Worm (Caenorhabditis elegans): Measurements from ENCODE around the gene srg-56.

The srg-56 gene

ce11 chrV:2740228-2740627, 2.2 kb upstream of the srg-56 start, which contains the start of gene srg-61:
Gene srg-61, minus strand, starts transcription at chrV:2740328.
- TF ChIP-seq scrt-1 (GFP tag; IDR thresholded peaks at IDR 0.05) (no peak), aly-1 (tag; optimal IDR thresholded peaks at IDR 0.05) (no peak), tbx-11 (GFP tag; IDR thresholded peaks at IDR 0.05) (no peak), ama-1 (optimal IDR thresholded peaks at IDR 0.05) (no peak), ceh-36 (tag; optimal IDR thresholded peaks at IDR 0.05) (no peak), ceh-13 (GFP tag; optimal IDR thresholded peaks at IDR 0.05) (no peak), tbx-37 (GFP tag; conservative IDR thresholded peaks at IDR 0.05) (no peak), ets-7 (tag; optimal IDR thresholded peaks at IDR 0.05) (no peak), hmg-4 (GFP tag; optimal IDR thresholded peaks at IDR 0.05) (no peak), pes-1 (GFP tag; IDR thresholded peaks at IDR 0.05) (no peak)

ce11 chrV:2739607-2740006, 1.5 kb upstream of the srg-56 start:
- TF ChIP-seq tbx-37 (GFP tag; conservative IDR thresholded peaks at IDR 0.05) (no peak), sea-1 (GFP tag; conservative IDR thresholded peaks at IDR 0.05) (no peak), ets-7 (tag; optimal IDR thresholded peaks at IDR 0.05) (no peak), ama-1 (optimal IDR thresholded peaks at IDR 0.05) (no peak), F13C5.2 (tag; optimal IDR thresholded peaks at IDR 0.05) (no peak), B0310.2 (tag; optimal IDR thresholded peaks at IDR 0.05) (no peak), hmg-4 (GFP tag; optimal IDR thresholded peaks at IDR 0.05) (no peak), ceh-13 (GFP tag; optimal IDR thresholded peaks at IDR 0.05) (no peak), hmbx-1 (tag; optimal IDR thresholded peaks at IDR 0.05) (no peak), aly-1 (tag; optimal IDR thresholded peaks at IDR 0.05) (no peak), scrt-1 (GFP tag; IDR thresholded peaks at IDR 0.05) (no peak), pes-1 (GFP tag; IDR thresholded peaks at IDR 0.05) (no peak), hnd-1 (tag; optimal IDR thresholded peaks at IDR 0.05) (no peak), tra-4 (tag; optimal IDR thresholded peaks at IDR 0.05) (no peak), flt-1 (GFP tag; IDR thresholded peaks at IDR 0.05) (no peak), ceh-36 (tag; optimal IDR thresholded peaks at IDR 0.05) (no peak), tbx-11 (GFP tag; IDR thresholded peaks at IDR 0.05) (no peak)

ce11 chrV:2734360-2734759, 3.7 kb downstream of the srg-56 start, which contains the start of gene srg-57:
Gene srg-57, minus strand, starts transcription at chrV:2734460.
- TF ChIP-seq ceh-36 (tag; optimal IDR thresholded peaks at IDR 0.05) (no peak), tbx-11 (GFP tag; IDR thresholded peaks at IDR 0.05) (no peak), hmbx-1 (tag; optimal IDR thresholded peaks at IDR 0.05) (no peak), ceh-13 (GFP tag; optimal IDR thresholded peaks at IDR 0.05) (no peak), ama-1 (optimal IDR thresholded peaks at IDR 0.05) (no peak), sea-1 (GFP tag; conservative IDR thresholded peaks at IDR 0.05) (no peak), scrt-1 (GFP tag; IDR thresholded peaks at IDR 0.05) (no peak), flt-1 (GFP tag; IDR thresholded peaks at IDR 0.05) (no peak), aly-1 (tag; optimal IDR thresholded peaks at IDR 0.05) (no peak), tbx-37 (GFP tag; conservative IDR thresholded peaks at IDR 0.05) (no peak), pes-1 (GFP tag; IDR thresholded peaks at IDR 0.05) (no peak), ets-7 (tag; optimal IDR thresholded peaks at IDR 0.05) (no peak), hnd-1 (tag; optimal IDR thresholded peaks at IDR 0.05) (no peak), hmg-4 (GFP tag; optimal IDR thresholded peaks at IDR 0.05) (no peak), tra-4 (tag; optimal IDR thresholded peaks at IDR 0.05) (no peak)

ce11 chrV:2730784-2731480, 7.1 kb downstream of the srg-56 start, which contains the start of gene dod-3:
Gene dod-3, minus strand, starts transcription at chrV:2731098.
- TF ChIP-seq tra-4 (tag; optimal IDR thresholded peaks at IDR 0.05) (no peak), flt-1 (GFP tag; IDR thresholded peaks at IDR 0.05) (no peak), aly-1 (tag; optimal IDR thresholded peaks at IDR 0.05) (no peak), ceh-13 (GFP tag; optimal IDR thresholded peaks at IDR 0.05) (no peak), ama-1 (optimal IDR thresholded peaks at IDR 0.05) (no peak), hmbx-1 (tag; optimal IDR thresholded peaks at IDR 0.05) (no peak), pes-1 (GFP tag; IDR thresholded peaks at IDR 0.05) (no peak), sea-1 (GFP tag; conservative IDR thresholded peaks at IDR 0.05) (no peak), hnd-1 (tag; optimal IDR thresholded peaks at IDR 0.05) (no peak), scrt-1 (GFP tag; IDR thresholded peaks at IDR 0.05) (no peak), F13C5.2 (tag; optimal IDR thresholded peaks at IDR 0.05) (no peak), ceh-36 (tag; optimal IDR thresholded peaks at IDR 0.05) (no peak), B0310.2 (tag; optimal IDR thresholded peaks at IDR 0.05) (no peak), tbx-37 (GFP tag; conservative IDR thresholded peaks at IDR 0.05) (no peak), hmg-4 (GFP tag; optimal IDR thresholded peaks at IDR 0.05) (no peak), tbx-11 (GFP tag; IDR thresholded peaks at IDR 0.05) (no peak)

ce11 chrV:2728236-2728635, 9.8 kb downstream of the srg-56 start, which contains the start of gene str-33:
Gene str-33, plus strand, starts transcription at chrV:2728536.
- no peak for TF ChIP-seq F13C5.2 (tag; optimal IDR thresholded peaks at IDR 0.05)
- TF ChIP-seq hmbx-1 (tag; optimal IDR thresholded peaks at IDR 0.05) = no peak
- no peak for TF ChIP-seq flt-1 (GFP tag; IDR thresholded peaks at IDR 0.05)
- no peak for TF ChIP-seq hnd-1 (tag; optimal IDR thresholded peaks at IDR 0.05)
- TF ChIP-seq hmg-4 (GFP tag; optimal IDR thresholded peaks at IDR 0.05) = no peak
- TF ChIP-seq pes-1 (GFP tag; IDR thresholded peaks at IDR 0.05) = no peak
- TF ChIP-seq tbx-37 (GFP tag; conservative IDR thresholded peaks at IDR 0.05) = no peak
- TF ChIP-seq aly-1 (tag; optimal IDR thresholded peaks at IDR 0.05) = no peak
- no peak for TF ChIP-seq sea-1 (GFP tag; conservative IDR thresholded peaks at IDR 0.05)
- no peak for TF ChIP-seq ceh-36 (tag; optimal IDR thresholded peaks at IDR 0.05)
- TF ChIP-seq tra-4 (tag; optimal IDR thresholded peaks at IDR 0.05) = no peak
- TF ChIP-seq B0310.2 (tag; optimal IDR thresholded peaks at IDR 0.05) = no peak
- no peak for TF ChIP-seq tbx-11 (GFP tag; IDR thresholded peaks at IDR 0.05)
- TF ChIP-seq ama-1 (optimal IDR thresholded peaks at IDR 0.05) = no peak
- TF ChIP-seq scrt-1 (GFP tag; IDR thresholded peaks at IDR 0.05) = no peak
- no peak for TF ChIP-seq ceh-13 (GFP tag; optimal IDR thresholded peaks at IDR 0.05)

- no peak for TF ChIP-seq hmg-4 (GFP tag; optimal IDR thresholded peaks at IDR 0.05)
- no peak for TF ChIP-seq tbx-11 (GFP tag; IDR thresholded peaks at IDR 0.05)
- no peak for TF ChIP-seq B0310.2 (tag; optimal IDR thresholded peaks at IDR 0.05)
- no peak for TF ChIP-seq tra-4 (tag; optimal IDR thresholded peaks at IDR 0.05)
- no peak for TF ChIP-seq scrt-1 (GFP tag; IDR thresholded peaks at IDR 0.05)
- no peak for TF ChIP-seq F13C5.2 (tag; optimal IDR thresholded peaks at IDR 0.05)
- TF ChIP-seq tbx-37 (GFP tag; conservative IDR thresholded peaks at IDR 0.05) = no peak
- TF ChIP-seq ama-1 (optimal IDR thresholded peaks at IDR 0.05) = no peak
- TF ChIP-seq hmbx-1 (tag; optimal IDR thresholded peaks at IDR 0.05) = no peak
- TF ChIP-seq ceh-36 (tag; optimal IDR thresholded peaks at IDR 0.05) = no peak
- no peak for TF ChIP-seq flt-1 (GFP tag; IDR thresholded peaks at IDR 0.05)
- no peak for TF ChIP-seq sea-1 (GFP tag; conservative IDR thresholded peaks at IDR 0.05)
- TF ChIP-seq ceh-13 (GFP tag; optimal IDR thresholded peaks at IDR 0.05) = no peak
- TF ChIP-seq hnd-1 (tag; optimal IDR thresholded peaks at IDR 0.05) = no peak
- no peak for TF ChIP-seq pes-1 (GFP tag; IDR thresholded peaks at IDR 0.05)
- no peak for TF ChIP-seq ets-7 (tag; optimal IDR thresholded peaks at IDR 0.05)
- no peak for TF ChIP-seq aly-1 (tag; optimal IDR thresholded peaks at IDR 0.05)
Measured at ce11 chrV:2727101-2727500, 11.0 kb downstream of the srg-56 start, which contains the start of gene str-13. Gene str-13, minus strand, starts transcription at chrV:2727201.

All from whole organism, early embryonic.